Worm (Caenorhabditis elegans) whole organism, L4 larva: ENCODE measurements around the gene F08F8.11.

ENCODE experiments used
- T26A8.4 ChIP-seq: fragments of 200-800 bp; sonication (Bioruptor generic); IDR thresholded peaks from 2 replicates; pipeline ENCODE4 v1.3.6; 2022; ENCODE audit warnings: missing genetic modification characterization, missing compliant biosample characterization
- nhr-11 ChIP-seq: fragments of 150-350 bp; optimal IDR thresholded peaks from 2 replicates; lab custom pipeline; 2014; ENCODE audit warnings: missing biosample characterization, missing genetic modification characterization
- tra-1 ChIP-seq: fragments of 200-800 bp; sonication (Bioruptor generic); IDR thresholded peaks from 2 replicates; pipeline ENCODE4 v1.3.6; 2022; ENCODE audit warnings: missing genetic modification reagents, missing genetic modification characterization, missing compliant biosample characterization

- TF ChIP-seq tra-1 (GFP tag; lab: Robert Waterston, UW) (no peak), nhr-11 (tag; lab: Kevin White, UChicago) (no peak), T26A8.4 (GFP tag; lab: Robert Waterston, UW) (no peak)
Observed at ce11 chrIII:7380120-7380519, 14.4 kb downstream of the F08F8.11 start.
